Fruit fly (Drosophila melanogaster) whole organism, adult: ENCODE data around the gene CG9372.

ENCODE experiments used
- CG11617 ChIP-seq: fragments of 200-800 bp; sonication (Bioruptor generic); optimal IDR thresholded peaks from 2 replicates; lab custom pipeline; 2017; ENCODE audit warnings: mild to moderate bottlenecking, missing biosample characterization, missing genetic modification reagents, missing genetic modification characterization
- CG14711 ChIP-seq: fragments of 200-800 bp; sonication (Bioruptor generic); optimal IDR thresholded peaks from 2 replicates; lab custom pipeline; 2018; ENCODE audit warnings: missing biosample characterization, mild to moderate bottlenecking, missing genetic modification characterization, moderate library complexity
- CG33017 ChIP-seq: fragments of 200-800 bp; sonication (Bioruptor generic); optimal IDR thresholded peaks from 2 replicates; lab custom pipeline; 2018; ENCODE audit warnings: missing biosample characterization, mild to moderate bottlenecking, missing genetic modification characterization, moderate library complexity
- CG7045 ChIP-seq: fragments of 200-800 bp; sonication (Bioruptor generic); optimal IDR thresholded peaks from 2 replicates; lab custom pipeline; 2017; ENCODE audit warnings: missing biosample characterization, mild to moderate bottlenecking, missing genetic modification characterization
- CG7101 ChIP-seq: fragments of 200-800 bp; sonication (Bioruptor generic); optimal IDR thresholded peaks from 2 replicates; lab custom pipeline; 2018; ENCODE audit warnings: missing biosample characterization, mild to moderate bottlenecking, missing genetic modification characterization, moderate library complexity
- Clk ChIP-seq: fragments of 200-800 bp; sonication (Bioruptor generic); optimal IDR thresholded peaks from 2 replicates; lab custom pipeline; 2017; ENCODE audit warnings: missing biosample characterization, missing genetic modification characterization
- Hr96 ChIP-seq: fragments of 200-800 bp; sonication (Bioruptor generic); optimal IDR thresholded peaks from 2 replicates; lab custom pipeline; 2016; ENCODE audit warnings: missing biosample characterization, missing genetic modification characterization
- kay ChIP-seq: fragments of 200-800 bp; sonication (Bioruptor generic); peaks from one replicate; lab custom pipeline; 2016; ENCODE audit warnings: missing biosample characterization, missing genetic modification characterization, borderline replicate concordance
- pad ChIP-seq: fragments of 200-800 bp; sonication (Bioruptor generic); optimal IDR thresholded peaks from 3 replicates; lab custom pipeline; 2017; ENCODE audit warnings: missing biosample characterization, missing genetic modification characterization, mild to moderate bottlenecking, moderate library complexity, missing genetic modification reagents
- toe ChIP-seq: fragments of 200-800 bp; sonication (Bioruptor generic); optimal IDR thresholded peaks from 2 replicates; lab custom pipeline; 2016; ENCODE audit warnings: missing biosample characterization, missing genetic modification characterization

DNA sequence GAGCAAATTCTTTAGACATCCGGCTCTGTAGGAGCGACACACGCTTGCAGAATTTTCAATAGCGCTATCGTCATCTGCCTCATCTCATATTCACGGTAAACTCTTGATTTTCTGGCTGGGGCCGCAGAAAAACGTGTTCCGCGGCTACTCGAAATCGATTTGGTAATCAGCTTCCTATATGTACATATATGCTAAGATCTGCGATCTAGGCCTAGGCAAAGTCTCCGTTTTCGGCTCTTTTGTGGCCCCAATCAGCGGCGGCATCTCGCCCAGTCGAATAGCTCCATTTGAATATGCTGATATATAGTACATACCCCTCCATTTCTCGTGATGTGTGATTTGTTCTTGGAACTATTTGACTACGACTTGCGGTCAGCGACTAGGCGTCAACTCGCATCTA is 43.0 kb upstream of the CG9372 start:
- no peak for TF ChIP-seq CG11617 (GFP tag; lab: Kevin White, UChicago)
- no peak for TF ChIP-seq Hr96 (GFP tag; lab: Kevin White, UChicago)
- no peak for TF ChIP-seq kay (GFP tag; lab: Kevin White, UChicago)
- no peak for TF ChIP-seq CG7045 (GFP tag; lab: Kevin White, UChicago)
- TF ChIP-seq toe (GFP tag; lab: Kevin White, UChicago) = no peak
- no peak for TF ChIP-seq Clk
- TF ChIP-seq CG7101 (tag; lab: Kevin White, UChicago) = no peak
- no peak for TF ChIP-seq pad (GFP tag; lab: Kevin White, UChicago)
- no peak for TF ChIP-seq CG14711 (tag; lab: Kevin White, UChicago)
- TF ChIP-seq CG33017 (tag; lab: Kevin White, UChicago) = no peak
